Worm (Caenorhabditis elegans) whole organism, mixed stage, embryonic: ENCODE results near the gene Y43D4A.6.
A peak's percentile ranks its signal among the peaks of the same experiment; 100 is the strongest.

Source experiments
- M03D4.4 ChIP-seq: sonication (generic microtip); optimal IDR thresholded peaks from 2 replicates; lab custom pipeline; 2017; ENCODE audit warnings: mild to moderate bottlenecking, missing genetic modification characterization, missing compliant biosample characterization
- bed-3 ChIP-seq: fragments of 200-800 bp; sonication (Bioruptor generic); optimal IDR thresholded peaks from 3 replicates; lab custom pipeline; 2018; ENCODE audit warnings: mild to moderate bottlenecking, missing genetic modification characterization, moderate library complexity, missing compliant biosample characterization
- blmp-1 ChIP-seq: fragments of 150-350 bp; optimal IDR thresholded peaks from 2 replicates; lab custom pipeline; 2014; ENCODE audit warnings: missing biosample characterization, missing genetic modification characterization
- ceh-39 ChIP-seq: fragments of 150-350 bp; optimal IDR thresholded peaks from 2 replicates; lab custom pipeline; 2014; ENCODE audit warnings: missing biosample characterization, missing genetic modification characterization
- ceh-43 ChIP-seq: fragments of 200-800 bp; sonication (Bioruptor generic); optimal IDR thresholded peaks from 2 replicates; lab custom pipeline; 2018; ENCODE audit warnings: mild to moderate bottlenecking, missing genetic modification characterization, moderate library complexity, missing compliant biosample characterization
- ceh-83 ChIP-seq: fragments of 200-800 bp; sonication (Bioruptor generic); optimal IDR thresholded peaks from 2 replicates; lab custom pipeline; 2018; ENCODE audit warnings: mild to moderate bottlenecking, missing genetic modification characterization, missing compliant biosample characterization
- ces-1 ChIP-seq: fragments of 150-350 bp; optimal IDR thresholded peaks from 2 replicates; lab custom pipeline; 2014; ENCODE audit warnings: missing biosample characterization, missing genetic modification reagents, missing genetic modification characterization
- cnd-1 ChIP-seq: fragments of 200-800 bp; sonication (Bioruptor generic); optimal IDR thresholded peaks from 2 replicates; lab custom pipeline; 2018; ENCODE audit warnings: mild to moderate bottlenecking, missing genetic modification characterization, missing compliant biosample characterization
- elt-1 ChIP-seq: sonication (generic microtip); optimal IDR thresholded peaks from 2 replicates; lab custom pipeline; 2017; ENCODE audit warnings: missing genetic modification characterization, mild to moderate bottlenecking, missing compliant biosample characterization, antibody characterized with exemption, moderate library complexity, borderline replicate concordance; ENCODE audit not compliant: insufficient read depth
- flh-1 ChIP-seq: fragments of 200-800 bp; sonication (Bioruptor generic); optimal IDR thresholded peaks from 2 replicates; lab custom pipeline; 2018; ENCODE audit warnings: mild to moderate bottlenecking, missing genetic modification characterization, moderate library complexity, missing compliant biosample characterization
- ham-2 ChIP-seq: fragments of 200-800 bp; sonication (Bioruptor generic); optimal IDR thresholded peaks from 2 replicates; lab custom pipeline; 2018; ENCODE audit warnings: mild to moderate bottlenecking, missing genetic modification characterization, missing compliant biosample characterization
- hlh-1 ChIP-seq: fragments of 150-350 bp; optimal IDR thresholded peaks from 2 replicates; lab custom pipeline; 2014; ENCODE audit warnings: missing biosample characterization, missing genetic modification reagents, missing genetic modification characterization
- lin-13 ChIP-seq: fragments of 150-350 bp; optimal IDR thresholded peaks from 2 replicates; lab custom pipeline; 2014; ENCODE audit warnings: missing biosample characterization, missing genetic modification characterization
- lin-32 ChIP-seq: fragments of 200-800 bp; sonication (Bioruptor generic); optimal IDR thresholded peaks from 2 replicates; lab custom pipeline; 2018; ENCODE audit warnings: mild to moderate bottlenecking, missing genetic modification characterization, missing compliant biosample characterization
- mab-5 ChIP-seq: fragments of 150-350 bp; optimal IDR thresholded peaks from 2 replicates; lab custom pipeline; 2014; ENCODE audit warnings: missing biosample characterization, missing genetic modification characterization
- mep-1 ChIP-seq: fragments of 150-350 bp; optimal IDR thresholded peaks from 2 replicates; lab custom pipeline; 2017; ENCODE audit warnings: missing biosample characterization, missing genetic modification reagents, missing genetic modification characterization, inconsistent platforms
- mls-2 ChIP-seq: sonication (generic microtip); optimal IDR thresholded peaks from 2 replicates; lab custom pipeline; 2016; ENCODE audit warnings: mild to moderate bottlenecking, missing genetic modification characterization, moderate library complexity, missing compliant biosample characterization
- nhr-12 ChIP-seq: fragments of 150-350 bp; optimal IDR thresholded peaks from 2 replicates; lab custom pipeline; 2014; ENCODE audit warnings: missing biosample characterization, missing genetic modification characterization
- nhr-2 ChIP-seq: fragments of 150-350 bp; optimal IDR thresholded peaks from 2 replicates; lab custom pipeline; 2014; ENCODE audit warnings: missing biosample characterization, missing genetic modification characterization
- nhr-237 ChIP-seq: fragments of 150-350 bp; optimal IDR thresholded peaks from 2 replicates; lab custom pipeline; 2014; ENCODE audit warnings: missing biosample characterization, missing genetic modification characterization
- nhr-28 ChIP-seq: fragments of 150-350 bp; optimal IDR thresholded peaks from 2 replicates; lab custom pipeline; 2014; ENCODE audit warnings: missing biosample characterization, missing genetic modification characterization
- nhr-76 ChIP-seq: sonication (generic microtip); optimal IDR thresholded peaks from 2 replicates; lab custom pipeline; 2017; ENCODE audit warnings: missing biosample characterization, missing genetic modification characterization
- pha-4 ChIP-seq: fragments of 150-350 bp; optimal IDR thresholded peaks from 2 replicates; lab custom pipeline; 2018; ENCODE audit warnings: missing biosample characterization, missing genetic modification reagents, missing genetic modification characterization
- snpc-4 ChIP-seq: fragments of 150-350 bp; optimal IDR thresholded peaks from 2 replicates; lab custom pipeline; 2014; ENCODE audit warnings: missing biosample characterization, missing genetic modification characterization
- tbx-8 ChIP-seq: fragments of 200-800 bp; sonication (Bioruptor generic); optimal IDR thresholded peaks from 2 replicates; lab custom pipeline; 2018; ENCODE audit warnings: mild to moderate bottlenecking, missing genetic modification characterization, moderate library complexity, missing compliant biosample characterization
- unc-120 ChIP-seq: sonication (generic microtip); optimal IDR thresholded peaks from 2 replicates; lab custom pipeline; 2017; ENCODE audit warnings: missing genetic modification characterization, missing compliant biosample characterization; ENCODE audit not compliant: poor library complexity, severe bottlenecking
- unc-39 ChIP-seq: fragments of 150-350 bp; optimal IDR thresholded peaks from 2 replicates; lab custom pipeline; 2014; ENCODE audit warnings: missing biosample characterization, missing genetic modification characterization
- unc-62 ChIP-seq: fragments of 150-350 bp; optimal IDR thresholded peaks from 2 replicates; lab custom pipeline; 2014; ENCODE audit warnings: missing biosample characterization, missing genetic modification reagents, missing genetic modification characterization
- ztf-11 ChIP-seq: fragments of 150-350 bp; optimal IDR thresholded peaks from 2 replicates; lab custom pipeline; 2014; ENCODE audit warnings: missing biosample characterization, missing genetic modification characterization

Gene Y43D4A.6

DNA sequence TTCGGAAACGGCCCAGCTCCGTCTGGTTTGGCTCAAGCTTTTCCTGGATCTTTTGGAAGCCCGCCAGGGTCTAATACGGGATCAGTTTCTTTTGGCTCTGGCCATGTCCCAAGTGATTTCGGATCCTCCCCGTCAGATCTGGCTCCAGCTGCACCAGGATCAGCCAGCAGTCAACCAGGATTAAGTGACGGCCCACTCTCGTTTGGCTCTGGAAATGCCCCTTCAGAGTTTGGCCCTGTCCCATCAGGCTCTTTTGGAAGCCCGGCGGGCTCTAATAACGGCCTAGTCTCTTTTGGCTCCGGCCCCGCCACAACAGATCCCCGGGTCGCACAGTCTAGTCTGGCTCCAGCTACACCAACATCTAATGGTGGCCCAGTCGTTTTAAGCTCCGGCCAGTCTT lies 9.4 kb upstream of the Y43D4A.6 start:
- TF ChIP-seq unc-120 (tag; lab: Kevin White, UChicago) (no peak), nhr-28 (no peak), ceh-39 (tag; lab: Kevin White, UChicago) (no peak), ces-1 (GFP tag; lab: Kevin White, UChicago) (no peak), pha-4 (tag; lab: Kevin White, UChicago) (no peak), hlh-1 (tag; lab: Kevin White, UChicago) (no peak), elt-1 (tag; lab: Kevin White, UChicago) (no peak), nhr-237 (tag; lab: Kevin White, UChicago) (no peak)

DNA sequence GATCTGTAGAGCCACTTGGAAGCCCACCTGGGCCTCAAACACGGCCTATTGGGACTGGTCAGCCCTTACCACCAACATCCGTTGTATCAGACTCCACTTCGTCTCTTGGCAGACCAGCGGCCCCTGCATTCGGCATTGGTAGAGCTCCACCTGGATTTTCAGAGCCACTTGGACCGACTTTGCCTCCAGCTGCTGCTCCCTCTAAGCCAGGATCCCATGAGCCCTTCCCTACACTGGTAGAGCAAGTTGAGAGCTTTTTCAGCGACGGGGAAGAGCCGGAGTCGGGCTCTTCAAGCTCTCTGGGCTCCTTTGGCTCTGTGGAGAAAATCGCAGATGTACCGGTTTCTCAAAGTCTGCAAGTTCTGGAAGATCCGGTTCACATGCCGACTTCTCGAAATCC lies 8.5 kb upstream of the Y43D4A.6 start:
- TF ChIP-seq flh-1 (GFP tag; lab: Kevin White, UChicago) (no peak), mab-5 (tag; lab: Kevin White, UChicago) (no peak), mls-2 (no peak), ztf-11 (tag; lab: Kevin White, UChicago) (no peak), nhr-2 (tag; lab: Kevin White, UChicago) (no peak), mep-1 (no peak), unc-62 (GFP tag; lab: Kevin White, UChicago) (no peak)

DNA sequence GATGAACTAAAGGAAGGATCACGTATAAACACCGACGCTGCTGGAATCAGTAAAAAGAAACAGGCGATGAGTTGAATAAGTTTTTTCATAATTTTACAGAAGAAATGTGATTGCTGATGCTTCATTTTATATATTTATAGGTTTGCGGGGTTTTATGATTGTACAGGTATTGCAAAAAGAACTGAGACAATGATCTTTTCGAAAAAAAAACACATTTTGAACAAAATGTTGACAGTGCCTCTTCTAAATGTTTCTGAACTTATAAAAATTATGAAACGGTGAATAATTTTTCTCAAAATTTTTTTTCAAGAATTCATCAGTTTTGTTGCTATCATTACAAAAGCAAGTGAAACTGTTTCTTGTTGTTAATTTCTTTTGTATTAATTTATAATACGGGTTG lies 19.2 kb downstream of the Y43D4A.6 start, which contains the start of gene clec-193:
Gene clec-193, minus strand, starts transcription at position 101 of the 400 bp plus-strand sequence.
- TF ChIP-seq mep-1 (no peak), nhr-76 (tag; lab: Kevin White, UChicago) (no peak), flh-1 (GFP tag; lab: Kevin White, UChicago) (no peak), M03D4.4 (tag; lab: Kevin White, UChicago) (no peak), nhr-2 (tag; lab: Kevin White, UChicago) (no peak), ceh-83 (GFP tag; lab: Kevin White, UChicago) (no peak), ceh-43 (GFP tag; lab: Kevin White, UChicago) (no peak)

DNA sequence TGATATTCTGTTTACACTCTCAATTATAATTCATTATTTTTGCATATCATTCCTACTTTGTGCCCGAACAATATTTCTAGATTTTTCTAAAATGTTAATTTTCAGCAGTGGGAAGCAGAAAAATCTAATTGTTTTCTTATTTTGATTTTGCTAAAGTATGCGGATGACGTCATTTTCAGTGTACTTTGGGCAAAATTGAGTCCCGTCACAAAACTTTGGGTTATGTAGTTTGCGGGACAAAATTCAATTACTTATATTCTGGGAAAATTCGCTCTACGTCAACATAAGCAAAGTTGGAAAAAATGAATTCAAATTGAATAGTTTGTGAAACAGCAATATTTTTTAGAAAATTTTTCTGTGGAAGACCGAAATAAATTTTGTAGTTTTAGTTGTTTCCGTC lies 25.0 kb downstream of the Y43D4A.6 start:
- TF ChIP-seq ceh-43 (GFP tag; lab: Kevin White, UChicago) (no peak), unc-120 (tag; lab: Kevin White, UChicago) (no peak), flh-1 (GFP tag; lab: Kevin White, UChicago) (no peak), mls-2 (no peak), unc-62 (GFP tag; lab: Kevin White, UChicago) (no peak), tbx-8 (GFP tag; lab: Kevin White, UChicago) (no peak), ces-1 (GFP tag; lab: Kevin White, UChicago) (peak; percentile 43), ceh-39 (tag; lab: Kevin White, UChicago) (no peak)

DNA sequence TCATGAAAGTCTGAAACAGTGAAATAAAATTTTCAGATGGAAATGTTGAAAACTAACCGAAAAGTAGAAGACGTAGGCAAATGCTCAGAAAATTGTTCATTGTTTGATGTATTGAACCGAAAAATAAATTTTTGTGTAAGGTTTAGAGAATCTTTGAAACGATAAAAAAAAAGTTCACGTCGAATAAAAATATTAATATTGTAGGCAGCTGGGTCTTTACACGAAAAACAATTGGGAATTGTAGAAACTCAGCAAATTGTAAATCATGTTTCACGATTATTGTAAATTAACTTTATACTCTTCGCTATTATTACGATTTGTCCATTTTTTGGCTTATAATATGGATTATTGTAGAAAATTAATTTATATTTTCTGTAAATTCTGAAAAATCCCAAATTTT lies 26.7 kb downstream of the Y43D4A.6 start, which contains the start of gene Y116A8A.2:
Gene Y116A8A.2, minus strand, starts transcription at position 101 of the 400 bp plus-strand sequence.
- TF ChIP-seq nhr-2 (tag; lab: Kevin White, UChicago) (no peak), lin-32 (GFP tag; lab: Kevin White, UChicago) (no peak), nhr-12 (tag; lab: Kevin White, UChicago) (no peak), snpc-4 (tag; lab: Kevin White, UChicago) (no peak), ztf-11 (tag; lab: Kevin White, UChicago) (no peak), blmp-1 (tag; lab: Kevin White, UChicago) (no peak), ces-1 (GFP tag; lab: Kevin White, UChicago) (no peak), tbx-8 (GFP tag; lab: Kevin White, UChicago) (no peak), bed-3 (no peak), lin-13 (tag; lab: Kevin White, UChicago) (no peak), ceh-83 (GFP tag; lab: Kevin White, UChicago) (no peak), flh-1 (GFP tag; lab: Kevin White, UChicago) (no peak), unc-62 (GFP tag; lab: Kevin White, UChicago) (no peak), hlh-1 (tag; lab: Kevin White, UChicago) (no peak), M03D4.4 (tag; lab: Kevin White, UChicago) (no peak)

DNA sequence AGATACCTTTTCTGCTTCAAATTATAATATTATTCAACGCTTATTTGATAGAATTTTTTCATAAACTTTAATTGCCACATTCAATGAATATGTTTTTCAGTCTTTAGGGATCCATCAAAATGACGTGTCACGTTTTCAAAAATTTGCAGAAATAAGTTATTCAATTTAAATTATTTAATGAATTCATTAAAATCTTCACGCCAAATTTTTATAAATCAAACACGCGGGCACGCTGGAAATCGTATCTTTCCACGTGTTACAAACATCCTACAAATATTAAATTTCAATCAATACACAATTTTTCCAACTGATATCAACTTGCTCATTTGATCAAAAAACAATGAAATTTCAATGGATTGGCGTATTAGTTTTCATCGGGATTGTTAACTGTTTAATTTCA lies 35.4 kb downstream of the Y43D4A.6 start, which contains the start of gene Y116A8A.4:
Gene Y116A8A.4, plus strand, starts transcription at position 301 of the 400 bp plus-strand sequence.
- TF ChIP-seq nhr-237 (tag; lab: Kevin White, UChicago) (no peak), cnd-1 (tag; lab: Kevin White, UChicago) (no peak), unc-62 (GFP tag; lab: Kevin White, UChicago) (no peak), ceh-39 (tag; lab: Kevin White, UChicago) (no peak), mab-5 (tag; lab: Kevin White, UChicago) (no peak), unc-39 (tag; lab: Kevin White, UChicago) (no peak), ztf-11 (tag; lab: Kevin White, UChicago) (no peak), lin-13 (tag; lab: Kevin White, UChicago) (no peak), nhr-28 (no peak), nhr-76 (tag; lab: Kevin White, UChicago) (no peak), ham-2 (no peak)
